Worm (Caenorhabditis elegans) whole organism, L1 larva: Measurements from ENCODE around the gene T24C12.4.

Source experiments
- ama-1 ChIP-seq: fragments of 150-350 bp; optimal IDR thresholded peaks from 2 replicates; lab custom pipeline; 2014
- blmp-1 ChIP-seq: fragments of 150-350 bp; optimal IDR thresholded peaks from 2 replicates; lab custom pipeline; 2014; ENCODE audit warnings: missing biosample characterization, missing genetic modification characterization
- ceh-82 ChIP-seq, 3 experiments: fragments of 150-350 bp in 1 of 3; sonication (generic microtip) in 2 of 3; optimal IDR thresholded peaks; 2 replicates each; lab custom pipeline; 2014 to 2017; ENCODE audit warnings: missing biosample characterization in 3 of 3, missing genetic modification characterization in 3 of 3
- egl-27 ChIP-seq, 2 experiments: fragments of 150-350 bp in 1 of 2; sonication (generic microtip); optimal IDR thresholded peaks; 3 replicates each; lab custom pipeline; 2017 to 2018; ENCODE audit warnings: missing biosample characterization in 2 of 2, missing genetic modification characterization in 2 of 2, missing genetic modification reagents in 2 of 2
- fkh-8 ChIP-seq: sonication (generic microtip); optimal IDR thresholded peaks from 2 replicates; lab custom pipeline; 2016; ENCODE audit warnings: mild to moderate bottlenecking, missing genetic modification characterization, missing compliant biosample characterization
- lin-39 ChIP-seq: fragments of 150-350 bp; optimal IDR thresholded peaks from 2 replicates; lab custom pipeline; 2014; ENCODE audit warnings: missing biosample characterization, missing genetic modification reagents, missing genetic modification characterization
- mdl-1 ChIP-seq, 2 experiments: fragments of 150-350 bp; optimal IDR thresholded peaks; 2 replicates each; lab custom pipeline; 2014 to 2017; ENCODE audit warnings: missing biosample characterization in 2 of 2, missing genetic modification characterization in 2 of 2, inconsistent platforms in 1 of 2
- nhr-11 ChIP-seq: fragments of 150-350 bp; optimal IDR thresholded peaks from 2 replicates; lab custom pipeline; 2014; ENCODE audit warnings: missing biosample characterization, missing genetic modification characterization
- nhr-85 ChIP-seq: sonication (generic microtip); peaks from one replicate; lab custom pipeline; 2016; ENCODE audit warnings: missing genetic modification characterization, inconsistent platforms, missing compliant biosample characterization
- skn-1 ChIP-seq: fragments of 150-350 bp; optimal IDR thresholded peaks from 2 replicates; lab custom pipeline; 2014; ENCODE audit warnings: missing biosample characterization, missing genetic modification characterization
- unc-62 ChIP-seq: fragments of 150-350 bp; optimal IDR thresholded peaks from 2 replicates; lab custom pipeline; 2014; ENCODE audit warnings: missing biosample characterization, missing genetic modification reagents, missing genetic modification characterization

DNA sequence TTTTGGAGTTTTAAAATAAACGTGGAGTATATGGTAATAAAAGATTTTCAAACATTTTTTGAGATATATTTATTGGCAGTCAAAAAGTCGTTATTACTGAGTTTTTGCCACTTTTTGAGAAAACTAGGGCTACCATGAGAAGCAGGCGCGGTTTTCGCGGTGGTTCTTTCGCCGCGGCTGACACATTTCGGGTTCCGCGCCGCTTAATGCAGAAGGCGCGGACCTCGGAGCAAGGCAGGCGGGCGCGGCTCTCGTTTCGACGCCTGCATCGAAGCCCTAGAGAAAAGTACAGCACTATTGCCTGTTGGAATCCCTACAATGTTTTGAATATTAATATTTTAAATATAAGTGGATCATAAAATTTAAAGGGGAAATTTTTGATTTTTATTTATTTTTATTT lies 14.6 kb upstream of the T24C12.4 start:
- TF ChIP-seq unc-62 (no peak), skn-1 (tag; lab: Kevin White, UChicago) (no peak), egl-27 (tag; optimal IDR thresholded peaks at IDR 0.05; lab: Kevin White, UChicago) (no peak), nhr-85 (no peak), lin-39 (tag; lab: Kevin White, UChicago) (no peak), nhr-11 (no peak), ama-1 (no peak), blmp-1 (tag; lab: Kevin White, UChicago) (no peak), ceh-82 (tag; optimal IDR thresholded peaks at IDR 0.05; lab: Kevin White, UChicago) (no peak), mdl-1 (tag; optimal IDR thresholded peaks at IDR 0.05; lab: Kevin White, UChicago) (no peak), fkh-8 (no peak)
